Fruit fly (Drosophila melanogaster): ENCODE measurements around the gene Ugt305A1.

dm6 chr3L:4096546-4096945, 37.0 kb downstream of the Ugt305A1 start:
- TF ChIP-seq Snoo (tag; optimal IDR thresholded peaks at IDR 0.05), result no peak
- TF ChIP-seq CG14655 (GFP tag; optimal IDR thresholded peaks at IDR 0.05), result no peak
- TF ChIP-seq CG32121 (GFP tag; IDR thresholded peaks at IDR 0.05), result no peak
- TF ChIP-seq CG4496 (GFP tag; IDR thresholded peaks at IDR 0.05), result no peak
- no peak for TF ChIP-seq Pif1A (GFP tag; optimal IDR thresholded peaks at IDR 0.05)
- TF ChIP-seq CG10348 (GFP tag; IDR thresholded peaks at IDR 0.05), result no peak

Measured in whole organism, pupa.